Fruit fly (Drosophila melanogaster): ENCODE results near the gene CG32240.

Gene CG32240

DNA sequence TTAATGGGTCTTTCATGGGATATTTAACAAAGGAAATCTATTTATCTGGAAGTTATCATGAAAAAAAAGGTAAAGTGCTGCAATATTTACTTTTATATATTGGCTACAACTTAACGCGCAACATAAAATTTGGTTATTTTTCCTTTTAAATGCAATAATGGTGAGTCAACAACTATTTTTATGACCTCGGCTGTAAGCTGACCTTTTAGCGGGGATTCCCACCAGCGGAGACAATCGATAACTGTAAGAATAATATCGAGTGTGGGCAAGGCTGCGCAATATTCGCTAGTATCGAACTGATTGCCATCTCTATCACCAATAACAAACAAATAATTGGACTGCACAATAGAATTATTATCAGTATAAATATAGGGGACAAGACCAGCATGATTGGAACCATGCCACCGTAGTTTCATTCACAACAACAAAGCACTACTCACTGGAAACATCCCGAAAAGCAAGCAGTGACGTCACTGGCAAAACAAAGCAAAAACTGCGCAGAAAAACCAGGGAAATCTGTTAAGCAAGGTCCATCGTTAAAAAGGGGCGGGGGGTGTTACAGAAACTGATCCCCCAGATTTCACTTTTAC is 21.8 kb upstream of the CG32240 start, which contains the start of gene Syx17:
Gene Syx17, plus strand, starts transcription at position 308 of the 590 bp plus-strand sequence.
- TF ChIP-seq hkb (optimal IDR thresholded peaks at IDR 0.05) (no peak), hkb (GFP tag; IDR thresholded peaks at IDR 0.05) (peak; percentile 57), CG18599 (GFP tag; optimal IDR thresholded peaks at IDR 0.05) (peak; percentile 44), CG33557 (GFP tag; optimal IDR thresholded peaks at IDR 0.05) (no peak), fu2 (GFP tag; optimal IDR thresholded peaks at IDR 0.05) (peak; percentile 49), Six4 (GFP tag; optimal IDR thresholded peaks at IDR 0.05) (peak; percentile 55), CG8281 (tag; optimal IDR thresholded peaks at IDR 0.05) (no peak), CG11504 (tag; optimal IDR thresholded peaks at IDR 0.05) (peak; percentile 64), ERR (GFP tag; optimal IDR thresholded peaks at IDR 0.05) (peak; percentile 40), CG1647 (GFP tag; optimal IDR thresholded peaks at IDR 0.05) (peak; percentile 20), unpg (GFP tag; optimal IDR thresholded peaks at IDR 0.05) (peak; percentile 52), pho (GFP tag; optimal IDR thresholded peaks at IDR 0.05) (peak; percentile 70), inv (GFP tag; IDR thresholded peaks at IDR 0.05; ENCODE audit: partially characterized antibody) (peak; percentile 85), CG11723 (GFP tag; optimal IDR thresholded peaks at IDR 0.05) (peak; percentile 20), CG2202 (tag; optimal IDR thresholded peaks at IDR 0.05) (no peak), CG3995 (GFP tag; optimal IDR thresholded peaks at IDR 0.05) (peak; percentile 22), Mes4 (GFP tag; optimal IDR thresholded peaks at IDR 0.05) (peak; percentile 48), tio (GFP tag; optimal IDR thresholded peaks at IDR 0.05) (peak; percentile 6), CG2129 (GFP tag; IDR thresholded peaks at IDR 0.05; ENCODE audit: partially characterized antibody) (peak; percentile 72; the same call in 1 of the 2 replicates), CG1602 (GFP tag; optimal IDR thresholded peaks at IDR 0.05) (peak; percentile 50), Atf-2 (GFP tag; optimal IDR thresholded peaks at IDR 0.05) (peak; percentile 35), CG10959 (GFP tag; IDR thresholded peaks at IDR 0.05) (no peak), grn (GFP tag; optimal IDR thresholded peaks at IDR 0.05) (peak; percentile 53), NfI (GFP tag; optimal IDR thresholded peaks at IDR 0.05) (peak; percentile 34), ab (GFP tag; optimal IDR thresholded peaks at IDR 0.05) (no peak), gcm2 (GFP tag; optimal IDR thresholded peaks at IDR 0.05) (no peak), CG10654 (GFP tag; optimal IDR thresholded peaks at IDR 0.05) (peak; percentile 38), Fer2 (tag; optimal IDR thresholded peaks at IDR 0.05) (no peak), CG1603 (tag; optimal IDR thresholded peaks at IDR 0.05) (peak; percentile 84), Atf6 (GFP tag; IDR thresholded peaks at IDR 0.05) (peak; percentile 56; the same call in 1 of the 2 replicates), onecut (GFP tag; IDR thresholded peaks at IDR 0.05) (peak; percentile 75), toy (GFP tag; IDR thresholded peaks at IDR 0.05) (no peak), sima (GFP tag; optimal IDR thresholded peaks at IDR 0.05) (no peak), CG16815 (GFP tag; optimal IDR thresholded peaks at IDR 0.05) (no peak), CG13123 (GFP tag; optimal IDR thresholded peaks at IDR 0.05) (peak; percentile 54), mam (GFP tag; optimal IDR thresholded peaks at IDR 0.05) (peak; percentile 78), NK7.1 (GFP tag; optimal IDR thresholded peaks at IDR 0.05) (no peak), Lhr (GFP tag; optimal IDR thresholded peaks at IDR 0.05) (peak; percentile 48), Xrp1 (GFP tag; IDR thresholded peaks at IDR 0.05) (peak; percentile 31; the same call in 1 of the 2 replicates), eyg (GFP tag; optimal IDR thresholded peaks at IDR 0.05) (peak; percentile 45), phol (tag; optimal IDR thresholded peaks at IDR 0.05) (peak; percentile 59), ATbp (GFP tag; optimal IDR thresholded peaks at IDR 0.05) (no peak), Opbp (GFP tag; IDR thresholded peaks at IDR 0.05; ENCODE audit: partially characterized antibody) (peak; percentile 93), CG18262 (tag; optimal IDR thresholded peaks at IDR 0.05) (peak; percentile 74), p53 (GFP tag; optimal IDR thresholded peaks at IDR 0.05) (peak; percentile 60), crol (GFP tag; IDR thresholded peaks at IDR 0.05) (peak; percentile 57; the same call in 1 of the 2 replicates), Max (GFP tag; optimal IDR thresholded peaks at IDR 0.05) (peak; percentile 44), pros (GFP tag; optimal IDR thresholded peaks at IDR 0.05) (no peak), pan (optimal IDR thresholded peaks at IDR 0.05) (no peak), pan (GFP tag; optimal IDR thresholded peaks at IDR 0.05 in 1 of 2, IDR thresholded peaks at IDR 0.05 in 1 of 2) (peak in 1 of 2 experiments; percentile 31)

Data from whole organism, embryonic.